Worm (Caenorhabditis elegans): Measurements from ENCODE around the gene F52E4.5.

DNA sequence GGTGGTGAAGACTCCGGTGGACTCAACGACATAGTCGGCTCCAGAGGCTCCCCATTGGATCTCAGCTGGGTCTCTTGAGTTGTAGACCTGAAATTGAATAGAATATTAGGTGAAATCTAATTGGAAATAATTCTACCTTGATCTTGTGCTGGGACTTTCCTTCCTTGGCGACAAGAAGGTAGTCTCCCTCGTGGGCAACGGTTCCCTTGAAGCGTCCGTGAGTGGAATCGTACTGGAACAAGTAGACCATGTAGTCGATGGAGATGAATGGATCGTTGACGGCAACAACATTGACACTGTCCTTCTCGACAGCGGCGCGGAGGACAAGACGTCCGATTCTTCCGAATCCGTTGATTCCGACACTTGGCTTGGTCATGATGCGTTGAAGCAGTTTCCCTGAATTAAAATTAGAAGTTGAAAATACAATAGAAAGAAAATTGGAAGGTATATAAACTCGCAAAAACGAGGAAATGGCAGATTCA lies 25.8 kb upstream of the F52E4.5 start, which contains the start of gene gpd-3:
- TF ChIP-seq him-1 (tag; optimal IDR thresholded peaks at IDR 0.05), result no peak
- no peak for TF ChIP-seq W03F9.2 (tag; optimal IDR thresholded peaks at IDR 0.05)
